Worm (Caenorhabditis elegans): ENCODE data around the gene Y67H2A.2.

ce11 chrIV:13282778-13283177, 14.8 kb downstream of the Y67H2A.2 start, which contains the start of gene cpsf-3:
- no peak for TF ChIP-seq F13C5.2 (tag; optimal IDR thresholded peaks at IDR 0.05)
- TF ChIP-seq ama-1 (optimal IDR thresholded peaks at IDR 0.05): no peak
- TF ChIP-seq tbx-37 (GFP tag; conservative IDR thresholded peaks at IDR 0.05): no peak
- no peak for TF ChIP-seq pes-1 (GFP tag; IDR thresholded peaks at IDR 0.05)
- TF ChIP-seq flt-1 (GFP tag; IDR thresholded peaks at IDR 0.05): no peak
- TF ChIP-seq aly-1 (tag; optimal IDR thresholded peaks at IDR 0.05): no peak
- TF ChIP-seq B0310.2 (tag; optimal IDR thresholded peaks at IDR 0.05): no peak
- no peak for TF ChIP-seq sea-1 (GFP tag; conservative IDR thresholded peaks at IDR 0.05)
- TF ChIP-seq ets-7 (tag; optimal IDR thresholded peaks at IDR 0.05): no peak
- TF ChIP-seq tbx-11 (GFP tag; IDR thresholded peaks at IDR 0.05): no peak
- TF ChIP-seq hmbx-1 (tag; optimal IDR thresholded peaks at IDR 0.05): no peak
